Fruit fly (Drosophila melanogaster) whole organism, embryonic: ENCODE results near the gene Usp10.

Experiments used
- Asciz ChIP-seq: fragments of 200-800 bp; sonication (Bioruptor generic); optimal IDR thresholded peaks from 2 replicates; lab custom pipeline; 2017; ENCODE audit warnings: missing biosample characterization, mild to moderate bottlenecking, missing genetic modification characterization, missing genetic modification reagents
- Bgb ChIP-seq: fragments of 200-800 bp; sonication (Bioruptor generic); IDR thresholded peaks from 2 replicates; pipeline ENCODE4 v1.3.6; 2022; ENCODE audit warnings: missing biosample characterization, missing genetic modification characterization; ENCODE audit not compliant: partially characterized antibody
- Blimp-1 ChIP-seq: fragments of 200-800 bp; sonication (Bioruptor generic); optimal IDR thresholded peaks from 3 replicates; lab custom pipeline; 2018; ENCODE audit warnings: missing biosample characterization, missing genetic modification characterization, mild to moderate bottlenecking, moderate library complexity, missing genetic modification reagents
- CG10267 ChIP-seq: fragments of 200-800 bp; sonication (Bioruptor generic); optimal IDR thresholded peaks from 2 replicates; lab custom pipeline; 2018; ENCODE audit warnings: missing biosample characterization, mild to moderate bottlenecking, missing genetic modification characterization, moderate library complexity
- CG10543 ChIP-seq: fragments of 200-800 bp; sonication (Bioruptor generic); optimal IDR thresholded peaks from 3 replicates; lab custom pipeline; 2017; ENCODE audit warnings: missing biosample characterization, mild to moderate bottlenecking, missing genetic modification characterization, moderate library complexity
- CG10959 ChIP-seq: fragments of 200-800 bp; sonication (Bioruptor generic); IDR thresholded peaks from 2 replicates; pipeline ENCODE4 v1.3.6; 2022; ENCODE audit warnings: missing biosample characterization, missing genetic modification characterization
- CG11085 ChIP-seq: fragments of 200-800 bp; sonication (Bioruptor generic); IDR thresholded peaks from 2 replicates; pipeline ENCODE4 v1.3.6; 2022; ENCODE audit warnings: missing biosample characterization, missing genetic modification characterization
- CG12155 ChIP-seq: fragments of 200-800 bp; sonication (Bioruptor generic); optimal IDR thresholded peaks from 3 replicates; lab custom pipeline; 2016; ENCODE audit warnings: missing biosample characterization, missing genetic modification characterization
- CG13287 ChIP-seq: fragments of 200-800 bp; sonication (Bioruptor generic); IDR thresholded peaks from 2 replicates; pipeline ENCODE4 v1.3.6; 2022; ENCODE audit warnings: missing biosample characterization, missing genetic modification characterization; ENCODE audit not compliant: partially characterized antibody
- CG1603 ChIP-seq: fragments of 200-800 bp; sonication (Bioruptor generic); optimal IDR thresholded peaks from 2 replicates; lab custom pipeline; 2019; ENCODE audit warnings: missing biosample characterization, mild to moderate bottlenecking, missing genetic modification characterization, moderate library complexity
- CG17328 ChIP-seq: fragments of 200-800 bp; sonication (Bioruptor generic); IDR thresholded peaks from 2 replicates; pipeline ENCODE4 v1.3.6; 2022; ENCODE audit warnings: missing biosample characterization, missing genetic modification characterization
- CG18262 ChIP-seq: fragments of 200-800 bp; optimal IDR thresholded peaks from 3 replicates; lab custom pipeline; 2019; ENCODE audit warnings: missing biosample characterization, mild to moderate bottlenecking, missing genetic modification characterization, moderate library complexity
- CG2116 ChIP-seq: fragments of 200-800 bp; sonication (Bioruptor generic); optimal IDR thresholded peaks from 3 replicates; lab custom pipeline; 2018; ENCODE audit warnings: missing biosample characterization, mild to moderate bottlenecking, missing genetic modification characterization
- CG32772 ChIP-seq: fragments of 200-800 bp; sonication (Bioruptor generic); IDR thresholded peaks from 2 replicates; pipeline ENCODE4 v1.3.6; 2022; ENCODE audit warnings: missing biosample characterization, missing genetic modification characterization
- CG34224 ChIP-seq: fragments of 200-800 bp; sonication (Bioruptor generic); IDR thresholded peaks from 3 replicates; pipeline ENCODE4 v1.3.6; 2022; ENCODE audit warnings: missing biosample characterization, missing genetic modification characterization; ENCODE audit not compliant: partially characterized antibody
- CG3995 ChIP-seq: fragments of 200-800 bp; sonication (Bioruptor generic); optimal IDR thresholded peaks from 3 replicates; lab custom pipeline; 2016; ENCODE audit warnings: missing biosample characterization, missing genetic modification characterization
- CG4617 ChIP-seq: fragments of 200-800 bp; sonication (Bioruptor generic); optimal IDR thresholded peaks from 3 replicates; lab custom pipeline; 2016; ENCODE audit warnings: missing biosample characterization, missing genetic modification characterization, borderline replicate concordance
- CG9437 ChIP-seq: fragments of 200-800 bp; sonication (Bioruptor generic); optimal IDR thresholded peaks from 2 replicates; lab custom pipeline; 2018; ENCODE audit warnings: missing biosample characterization, mild to moderate bottlenecking, missing genetic modification characterization
- Deaf1 ChIP-seq: fragments of 200-800 bp; optimal IDR thresholded peaks from 3 replicates; lab custom pipeline; 2019; ENCODE audit warnings: missing biosample characterization, mild to moderate bottlenecking, missing genetic modification characterization, moderate library complexity
- Doc3 ChIP-seq: fragments of 200-800 bp; sonication (Bioruptor generic); IDR thresholded peaks from 3 replicates; pipeline ENCODE4 v1.3.6; 2022; ENCODE audit warnings: missing biosample characterization, missing genetic modification characterization; ENCODE audit not compliant: partially characterized antibody
- Dp ChIP-seq: fragments of 200-800 bp; sonication (Bioruptor generic); optimal IDR thresholded peaks from 2 replicates; lab custom pipeline; 2018; ENCODE audit warnings: missing biosample characterization, mild to moderate bottlenecking, missing genetic modification characterization, moderate library complexity
- E2f2 ChIP-seq: fragments of 200-800 bp; sonication (Bioruptor generic); IDR thresholded peaks from 2 replicates; pipeline ENCODE4 v1.3.6; 2022; ENCODE audit warnings: missing biosample characterization, missing genetic modification characterization
- ERR ChIP-seq: fragments of 200-800 bp; sonication (Bioruptor generic); optimal IDR thresholded peaks from 2 replicates; lab custom pipeline; 2016; ENCODE audit warnings: missing biosample characterization, missing genetic modification characterization
- MBD-R2 ChIP-seq: fragments of 200-800 bp; sonication (Bioruptor generic); IDR thresholded peaks from 2 replicates; pipeline ENCODE4 v1.3.6; 2022; ENCODE audit warnings: missing biosample characterization, missing genetic modification characterization
- MESR4 ChIP-seq: fragments of 200-800 bp; sonication (Bioruptor generic); optimal IDR thresholded peaks from 2 replicates; lab custom pipeline; 2018; ENCODE audit warnings: missing biosample characterization, mild to moderate bottlenecking, missing genetic modification characterization, moderate library complexity
- Opbp ChIP-seq: fragments of 200-800 bp; sonication (Bioruptor generic); IDR thresholded peaks from 3 replicates; pipeline ENCODE4 v1.3.6; 2022; ENCODE audit warnings: missing biosample characterization, missing genetic modification characterization; ENCODE audit not compliant: partially characterized antibody
- Scr ChIP-seq: fragments of 200-800 bp; sonication (Bioruptor generic); IDR thresholded peaks from 2 replicates; pipeline ENCODE4 v1.3.6; 2022; ENCODE audit warnings: missing biosample characterization, missing genetic modification characterization; ENCODE audit not compliant: partially characterized antibody
- Sry-δ ChIP-seq: fragments of 200-800 bp; sonication (Bioruptor generic); optimal IDR thresholded peaks from 2 replicates; lab custom pipeline; 2016; ENCODE audit warnings: missing biosample characterization, missing genetic modification characterization
- Usf ChIP-seq: fragments of 200-800 bp; sonication (Bioruptor generic); optimal IDR thresholded peaks from 2 replicates; lab custom pipeline; 2017; ENCODE audit warnings: missing genotype, missing biosample characterization, missing genetic modification characterization
- YL-1 ChIP-seq: fragments of 200-800 bp; sonication (Bioruptor generic); optimal IDR thresholded peaks from 3 replicates; lab custom pipeline; 2017; ENCODE audit warnings: missing biosample characterization, mild to moderate bottlenecking, missing genetic modification characterization
- amos ChIP-seq: fragments of 200-800 bp; sonication (Bioruptor generic); IDR thresholded peaks from 2 replicates; pipeline ENCODE4 v1.3.6; 2022; ENCODE audit warnings: missing biosample characterization, missing genetic modification characterization; ENCODE audit not compliant: partially characterized antibody
- ato ChIP-seq: fragments of 200-800 bp; sonication (Bioruptor generic); IDR thresholded peaks from 2 replicates; pipeline ENCODE4 v1.3.6; 2022; ENCODE audit warnings: missing biosample characterization, missing genetic modification characterization; ENCODE audit not compliant: partially characterized antibody
- bbx ChIP-seq: fragments of 200-800 bp; sonication (Bioruptor generic); IDR thresholded peaks from 2 replicates; pipeline ENCODE4 v1.3.6; 2022; ENCODE audit warnings: missing biosample characterization, missing genetic modification characterization; ENCODE audit not compliant: partially characterized antibody
- crp ChIP-seq, 2 experiments: fragments of 200-800 bp; sonication (Bioruptor generic); optimal IDR thresholded peaks; 2 replicates in 1 of 2; 3 replicates in 1 of 2; lab custom pipeline; 2017; ENCODE audit warnings: missing biosample characterization in 2 of 2, missing genetic modification characterization in 2 of 2, mild to moderate bottlenecking in 1 of 2, moderate library complexity in 1 of 2
- knrl ChIP-seq: fragments of 200-800 bp; sonication (Bioruptor generic); IDR thresholded peaks from 3 replicates; pipeline ENCODE4 v1.3.6; 2022; ENCODE audit warnings: missing biosample characterization, missing genetic modification characterization; ENCODE audit not compliant: partially characterized antibody
- lab ChIP-seq: fragments of 200-800 bp; sonication (Bioruptor generic); optimal IDR thresholded peaks from 3 replicates; lab custom pipeline; 2017; ENCODE audit warnings: missing biosample characterization, missing genetic modification characterization, mild to moderate bottlenecking, moderate library complexity, missing genetic modification reagents
- nau ChIP-seq: fragments of 200-800 bp; sonication (Bioruptor generic); optimal IDR thresholded peaks from 3 replicates; lab custom pipeline; 2017; ENCODE audit warnings: missing biosample characterization, mild to moderate bottlenecking, missing genetic modification characterization, missing genetic modification reagents
- nom ChIP-seq: fragments of 200-800 bp; sonication (Bioruptor generic); optimal IDR thresholded peaks from 2 replicates; lab custom pipeline; 2017; ENCODE audit warnings: missing biosample characterization, missing genetic modification characterization, mild to moderate bottlenecking, moderate library complexity, missing genetic modification reagents
- pzg ChIP-seq: fragments of 200-800 bp; sonication (Bioruptor generic); optimal IDR thresholded peaks from 3 replicates; lab custom pipeline; 2018; ENCODE audit warnings: missing biosample characterization, mild to moderate bottlenecking, missing genetic modification characterization, moderate library complexity
- sd ChIP-seq: fragments of 200-800 bp; sonication (Bioruptor generic); optimal IDR thresholded peaks from 3 replicates; lab custom pipeline; 2018; ENCODE audit warnings: missing biosample characterization, mild to moderate bottlenecking, missing genetic modification characterization, moderate library complexity
- sisA ChIP-seq: fragments of 200-800 bp; sonication (Bioruptor generic); IDR thresholded peaks from 2 replicates; pipeline ENCODE4 v1.3.6; 2022; ENCODE audit warnings: missing biosample characterization, missing genetic modification characterization
- sna ChIP-seq: fragments of 200-800 bp; sonication (Bioruptor generic); IDR thresholded peaks from 2 replicates; pipeline ENCODE4 v1.3.6; 2022; ENCODE audit warnings: missing biosample characterization, missing genetic modification characterization; ENCODE audit not compliant: partially characterized antibody
- ssp ChIP-seq: fragments of 200-800 bp; sonication (Bioruptor generic); IDR thresholded peaks from 2 replicates; pipeline ENCODE4 v1.3.6; 2022; ENCODE audit warnings: missing biosample characterization, missing genetic modification characterization
- twi ChIP-seq: fragments of 200-800 bp; optimal IDR thresholded peaks from 2 replicates; lab custom pipeline; 2019; ENCODE audit warnings: missing biosample characterization, mild to moderate bottlenecking, missing genetic modification characterization, moderate library complexity

Gene Usp10

dm6 chr3L:833878-834277, 37.8 kb upstream of the Usp10 start, which contains the start of gene CG42553 (continued):
- peak; percentile 19; the same call in 2 of the 3 replicates for TF ChIP-seq CG34224 (GFP tag; lab: Robert Waterston, UW)
- TF ChIP-seq pzg (GFP tag; lab: Kevin White, UChicago): peak; percentile 52
- peak; percentile 48; the same call in 2 of the 3 replicates for TF ChIP-seq Doc3 (GFP tag; lab: Robert Waterston, UW)
- peak; percentile 39; the same call in 1 of the 2 replicates for TF ChIP-seq Scr
- TF ChIP-seq CG18262 (tag; lab: Kevin White, UChicago): no peak
- peak; percentile 42 for TF ChIP-seq Bgb
- peak; percentile 65; the same call in 2 of the 3 replicates for TF ChIP-seq Opbp (GFP tag; lab: Robert Waterston, UW)
- TF ChIP-seq Sry-δ (GFP tag; lab: Kevin White, UChicago): peak; percentile 14
- TF ChIP-seq ssp (GFP tag; lab: Robert Waterston, UW): no peak
- peak; percentile 28; the same call in 1 of the 2 replicates for TF ChIP-seq sna
- no peak for TF ChIP-seq CG32772 (GFP tag; lab: Robert Waterston, UW)
- TF ChIP-seq CG10267 (tag; lab: Kevin White, UChicago): peak; percentile 91
- peak; percentile 60 for TF ChIP-seq MESR4
- peak; percentile 23 for TF ChIP-seq CG1603 (tag; lab: Kevin White, UChicago)
- no peak for TF ChIP-seq CG9437 (GFP tag; lab: Kevin White, UChicago)

- TF ChIP-seq YL-1 (GFP tag; lab: Kevin White, UChicago) (peak; percentile 69), CG11085 (no peak), E2f2 (GFP tag; lab: Robert Waterston, UW) (peak; percentile 92), CG13287 (GFP tag; lab: Robert Waterston, UW) (peak; percentile 72), crp (GFP tag; optimal IDR thresholded peaks at IDR 0.05; lab: Kevin White, UChicago) (peak in 1 of 2 experiments; percentile 77), Blimp-1 (GFP tag; lab: Kevin White, UChicago) (peak; percentile 90), CG17328 (no peak), nom (GFP tag; lab: Kevin White, UChicago) (no peak), twi (tag; lab: Kevin White, UChicago) (peak; percentile 10), lab (GFP tag; lab: Kevin White, UChicago) (no peak), Deaf1 (tag; lab: Kevin White, UChicago) (no peak), Dp (GFP tag; lab: Kevin White, UChicago) (peak; percentile 88), CG10543 (GFP tag; lab: Kevin White, UChicago) (no peak), MESR4 (peak; percentile 45), ERR (GFP tag; lab: Kevin White, UChicago) (no peak), ato (GFP tag; lab: Robert Waterston, UW) (0 out of 2 replicates have a peak, but pooled peaks have one; percentile 22), CG12155 (GFP tag; lab: Kevin White, UChicago) (no peak), Usf (GFP tag; lab: Kevin White, UChicago) (no peak), Asciz (GFP tag; lab: Kevin White, UChicago) (no peak), CG3995 (no peak), bbx (GFP tag; lab: Robert Waterston, UW) (peak; percentile 26; the same call in 1 of the 2 replicates), MBD-R2 (GFP tag; lab: Robert Waterston, UW) (peak; percentile 64; the same call in 1 of the 2 replicates), CG10267 (tag; lab: Kevin White, UChicago) (peak; percentile 38), CG2116 (peak; percentile 61), CG34224 (GFP tag; lab: Robert Waterston, UW) (peak; percentile 68; the same call in 2 of the 3 replicates), pzg (GFP tag; lab: Kevin White, UChicago) (peak; percentile 44), CG10959 (GFP tag; lab: Robert Waterston, UW) (no peak), sisA (GFP tag; lab: Robert Waterston, UW) (no peak), sd (tag; lab: Kevin White, UChicago) (no peak), nau (GFP tag; lab: Kevin White, UChicago) (no peak), amos (GFP tag; lab: Robert Waterston, UW) (peak; percentile 59; the same call in 1 of the 2 replicates), CG4617 (GFP tag; lab: Kevin White, UChicago) (peak; percentile 59), knrl (peak; percentile 41; the same call in 2 of the 3 replicates), Opbp (GFP tag; lab: Robert Waterston, UW) (peak; percentile 56; the same call in 1 of the 3 replicates)
Measured at dm6 chr3L:835455-836034, 36.2 kb upstream of the Usp10 start, which contains the start of gene CG42554. CG42554 (plus strand) TSS chr3L:835683.
